Worm (Caenorhabditis elegans) whole organism, young adult: Measurements from ENCODE around the gene brc-2.

Experiments
- B0035.1 ChIP-seq: sonication (generic microtip); optimal IDR thresholded peaks from 2 replicates; lab custom pipeline; 2016; ENCODE audit warnings: missing genetic modification characterization, mild to moderate bottlenecking, missing compliant biosample characterization, missing genotype, missing genetic modification reagents
- C06A6.2 ChIP-seq: fragments of 200-800 bp; sonication (Bioruptor generic); conservative IDR thresholded peaks from 2 replicates; pipeline ENCODE4 v1.3.6; 2022; ENCODE audit warnings: missing genetic modification characterization, missing compliant biosample characterization
- C17E4.6 ChIP-seq: fragments of 200-800 bp; sonication (Bioruptor generic); IDR thresholded peaks from 2 replicates; pipeline ENCODE4 v1.3.6; 2022; ENCODE audit warnings: missing genetic modification reagents, missing genetic modification characterization, missing compliant biosample characterization
- D2030.7 ChIP-seq: fragments of 200-800 bp; sonication (Bioruptor generic); IDR thresholded peaks from 2 replicates; pipeline ENCODE4 v1.3.6; 2022; ENCODE audit warnings: missing genetic modification reagents, missing genetic modification characterization, missing compliant biosample characterization
- F10E7.11 ChIP-seq: sonication (generic microtip); optimal IDR thresholded peaks from 2 replicates; lab custom pipeline; 2017; ENCODE audit warnings: mild to moderate bottlenecking, missing genetic modification characterization, moderate library complexity, missing compliant biosample characterization
- F37B4.10 ChIP-seq: fragments of 200-800 bp; sonication (Bioruptor generic); IDR thresholded peaks from 2 replicates; pipeline ENCODE4 v1.3.6; 2022; ENCODE audit warnings: missing genetic modification characterization, missing compliant biosample characterization
- F49E8.2 ChIP-seq: sonication (generic microtip); optimal IDR thresholded peaks from 3 replicates; lab custom pipeline; 2017; ENCODE audit warnings: missing genetic modification characterization, mild to moderate bottlenecking, missing compliant biosample characterization, antibody characterized with exemption, moderate library complexity; ENCODE audit not compliant: insufficient read depth
- F57A8.1 ChIP-seq: fragments of 200-800 bp; sonication (Bioruptor generic); optimal IDR thresholded peaks from 2 replicates; lab custom pipeline; 2018; ENCODE audit warnings: mild to moderate bottlenecking, missing genetic modification characterization, moderate library complexity, missing compliant biosample characterization
- K12H6.12 ChIP-seq: fragments of 200-800 bp; sonication (Bioruptor generic); optimal IDR thresholded peaks from 2 replicates; lab custom pipeline; 2018; ENCODE audit warnings: mild to moderate bottlenecking, missing genetic modification characterization, missing compliant biosample characterization
- Y53F4B.3 ChIP-seq: fragments of 200-800 bp; sonication (Bioruptor generic); IDR thresholded peaks from 2 replicates; pipeline ENCODE4 v1.3.6; 2022; ENCODE audit warnings: missing genetic modification reagents, missing genetic modification characterization, missing compliant biosample characterization
- Y67H2A.10 ChIP-seq: fragments of 200-800 bp; sonication (Bioruptor generic); conservative IDR thresholded peaks from 2 replicates; pipeline ENCODE4 v1.3.6; 2022; ENCODE audit warnings: missing genetic modification reagents, missing genetic modification characterization, missing compliant biosample characterization
- Y95B8A.8 ChIP-seq: fragments of 200-800 bp; sonication (Bioruptor generic); IDR thresholded peaks from 2 replicates; pipeline ENCODE4 v1.3.6; 2022; ENCODE audit warnings: missing genetic modification reagents, missing genetic modification characterization, missing compliant biosample characterization
- ZK185.1 ChIP-seq: sonication (generic microtip); optimal IDR thresholded peaks from 2 replicates; lab custom pipeline; 2016; ENCODE audit warnings: mild to moderate bottlenecking, missing genetic modification characterization, missing compliant biosample characterization; ENCODE audit not compliant: poor library complexity, severe bottlenecking
- ama-1 ChIP-seq, 3 experiments: fragments of 150-350 bp in 1 of 3; sonication (generic microtip) in 2 of 3; optimal IDR thresholded peaks; 2 replicates each; lab custom pipeline; 2014 to 2018; ENCODE audit warnings: missing biosample characterization in 2 of 3, missing genetic modification characterization in 2 of 3, missing genetic modification reagents in 2 of 3
- atf-7 ChIP-seq: sonication (generic microtip); optimal IDR thresholded peaks from 2 replicates; lab custom pipeline; 2017; ENCODE audit warnings: mild to moderate bottlenecking, missing genetic modification characterization, missing compliant biosample characterization
- bed-1 ChIP-seq: fragments of 200-800 bp; sonication (Bioruptor generic); IDR thresholded peaks from 2 replicates; pipeline ENCODE4 v1.3.6; 2022; ENCODE audit warnings: missing genetic modification reagents, missing genetic modification characterization, missing compliant biosample characterization
- bed-2 ChIP-seq: fragments of 200-800 bp; sonication (Bioruptor generic); IDR thresholded peaks from 2 replicates; pipeline ENCODE4 v1.3.6; 2022; ENCODE audit warnings: missing genetic modification reagents, missing genetic modification characterization, missing compliant biosample characterization
- cebp-1 ChIP-seq, 2 experiments: fragments of 200-800 bp in 1 of 2; sonication (Bioruptor generic) in 1 of 2; sonication (generic microtip) in 1 of 2; IDR thresholded peaks in 1 of 2; optimal IDR thresholded peaks in 1 of 2; 2 replicates each; pipeline versions ENCODE4 v1.3.6 to Lab custom; 2017 to 2022; ENCODE audit warnings: missing compliant biosample characterization in 2 of 2, missing genetic modification characterization in 2 of 2, mild to moderate bottlenecking in 1 of 2, missing genetic modification reagents in 1 of 2, moderate library complexity in 1 of 2
- cebp-2 ChIP-seq: fragments of 200-800 bp; sonication (Bioruptor generic); IDR thresholded peaks from 2 replicates; pipeline ENCODE4 v1.3.6; 2022; ENCODE audit warnings: missing genetic modification characterization, missing compliant biosample characterization
- ceh-40 ChIP-seq: fragments of 200-800 bp; sonication (Bioruptor generic); IDR thresholded peaks from 2 replicates; pipeline ENCODE4 v1.3.6; 2022; ENCODE audit warnings: missing genetic modification characterization, missing compliant biosample characterization
- dpff-1 ChIP-seq: sonication (generic microtip); optimal IDR thresholded peaks from 2 replicates; lab custom pipeline; 2017; ENCODE audit warnings: mild to moderate bottlenecking, missing genetic modification characterization, missing compliant biosample characterization
- egl-44 ChIP-seq: fragments of 200-800 bp; sonication (Bioruptor generic); IDR thresholded peaks from 2 replicates; pipeline ENCODE4 v1.3.6; 2022; ENCODE audit warnings: missing genetic modification reagents, missing genetic modification characterization, missing compliant biosample characterization
- ets-4 ChIP-seq: fragments of 200-800 bp; sonication (Bioruptor generic); optimal IDR thresholded peaks from 2 replicates; lab custom pipeline; 2018; ENCODE audit warnings: mild to moderate bottlenecking, missing genetic modification characterization, missing compliant biosample characterization
- fkh-3 ChIP-seq: sonication (generic microtip); optimal IDR thresholded peaks from 2 replicates; lab custom pipeline; 2016; ENCODE audit warnings: mild to moderate bottlenecking, missing genetic modification characterization, missing compliant biosample characterization
- let-526 ChIP-seq: fragments of 200-800 bp; sonication (Bioruptor generic); IDR thresholded peaks from 2 replicates; pipeline ENCODE4 v1.3.6; 2022; ENCODE audit warnings: missing genetic modification reagents, missing genetic modification characterization, missing compliant biosample characterization
- lin-26 ChIP-seq: fragments of 200-800 bp; sonication (Bioruptor generic); IDR thresholded peaks from 2 replicates; pipeline ENCODE4 v1.3.6; 2022; ENCODE audit warnings: missing genetic modification reagents, missing genetic modification characterization, missing compliant biosample characterization
- lin-40 ChIP-seq: sonication (generic microtip); optimal IDR thresholded peaks from 2 replicates; lab custom pipeline; 2016; ENCODE audit warnings: missing genetic modification characterization, mild to moderate bottlenecking, missing compliant biosample characterization, missing genotype, missing genetic modification reagents
- lsl-1 ChIP-seq: fragments of 200-800 bp; sonication (Bioruptor generic); optimal IDR thresholded peaks from 2 replicates; lab custom pipeline; 2018; ENCODE audit warnings: mild to moderate bottlenecking, missing genetic modification characterization, moderate library complexity, missing compliant biosample characterization
- madf-10 ChIP-seq: sonication (generic microtip); optimal IDR thresholded peaks from 2 replicates; lab custom pipeline; 2016; ENCODE audit warnings: mild to moderate bottlenecking, missing genetic modification characterization, missing compliant biosample characterization
- nfya-1 ChIP-seq: sonication (generic microtip); optimal IDR thresholded peaks from 2 replicates; lab custom pipeline; 2017; ENCODE audit warnings: antibody characterized with exemption, missing compliant biosample characterization, missing genetic modification characterization, borderline replicate concordance; ENCODE audit not compliant: insufficient read depth
- nhr-27 ChIP-seq: fragments of 200-800 bp; sonication (Bioruptor generic); optimal IDR thresholded peaks from 2 replicates; lab custom pipeline; 2018; ENCODE audit warnings: mild to moderate bottlenecking, missing genetic modification characterization, moderate library complexity, missing compliant biosample characterization
- nhr-80 ChIP-seq: sonication (generic microtip); optimal IDR thresholded peaks from 2 replicates; lab custom pipeline; 2016; ENCODE audit warnings: missing genetic modification characterization, missing compliant biosample characterization
- nhr-90 ChIP-seq: sonication (generic microtip); optimal IDR thresholded peaks from 2 replicates; lab custom pipeline; 2016; ENCODE audit warnings: missing genotype, mild to moderate bottlenecking, missing genetic modification characterization, missing compliant biosample characterization
- pbrm-1 ChIP-seq: fragments of 200-800 bp; sonication (Bioruptor generic); IDR thresholded peaks from 2 replicates; pipeline ENCODE4 v1.3.6; 2022; ENCODE audit warnings: missing genetic modification reagents, missing genetic modification characterization, missing compliant biosample characterization
- pha-4 ChIP-seq: fragments of 150-350 bp; sonication (generic microtip); optimal IDR thresholded peaks from 2 replicates; lab custom pipeline; 2014; ENCODE audit warnings: missing biosample characterization, missing genetic modification reagents, missing genetic modification characterization
- repo-1 ChIP-seq: sonication (generic microtip); optimal IDR thresholded peaks from 2 replicates; lab custom pipeline; 2017; ENCODE audit warnings: mild to moderate bottlenecking, missing genetic modification characterization, missing compliant biosample characterization
- rpc-1 ChIP-seq, 2 experiments: fragments of 150-350 bp in 1 of 2; sonication (generic microtip) in 1 of 2; optimal IDR thresholded peaks; 2 replicates each; lab custom pipeline; 2014 to 2018; ENCODE audit warnings: missing biosample characterization in 1 of 2, missing genetic modification characterization in 1 of 2, missing genetic modification reagents in 1 of 2, missing genotype in 1 of 2
- snpc-3.4 ChIP-seq: sonication (generic microtip); optimal IDR thresholded peaks from 2 replicates; lab custom pipeline; 2017; ENCODE audit warnings: missing genetic modification characterization, mild to moderate bottlenecking, missing compliant biosample characterization, antibody characterized with exemption, moderate library complexity, missing genotype, missing genetic modification reagents
- somi-1 ChIP-seq: fragments of 200-800 bp; sonication (Bioruptor generic); optimal IDR thresholded peaks from 2 replicates; lab custom pipeline; 2018; ENCODE audit warnings: mild to moderate bottlenecking, missing genetic modification characterization, missing compliant biosample characterization
- sptf-2 ChIP-seq: fragments of 200-800 bp; sonication (Bioruptor generic); optimal IDR thresholded peaks from 2 replicates; lab custom pipeline; 2018; ENCODE audit warnings: mild to moderate bottlenecking, missing genetic modification characterization, missing compliant biosample characterization
- xnd-1 ChIP-seq: sonication (generic microtip); optimal IDR thresholded peaks from 2 replicates; lab custom pipeline; 2016; ENCODE audit warnings: missing genotype, missing genetic modification reagents, missing genetic modification characterization, missing compliant biosample characterization
- ztf-25 ChIP-seq: fragments of 200-800 bp; sonication (Bioruptor generic); IDR thresholded peaks from 2 replicates; pipeline ENCODE4 v1.3.6; 2022; ENCODE audit warnings: missing genetic modification reagents, missing genetic modification characterization, missing compliant biosample characterization
- ztf-6 ChIP-seq: fragments of 200-800 bp; sonication (Bioruptor generic); IDR thresholded peaks from 2 replicates; pipeline ENCODE4 v1.3.6; 2022; ENCODE audit warnings: missing genetic modification reagents, missing genetic modification characterization, missing compliant biosample characterization

brc-2 gene

DNA sequence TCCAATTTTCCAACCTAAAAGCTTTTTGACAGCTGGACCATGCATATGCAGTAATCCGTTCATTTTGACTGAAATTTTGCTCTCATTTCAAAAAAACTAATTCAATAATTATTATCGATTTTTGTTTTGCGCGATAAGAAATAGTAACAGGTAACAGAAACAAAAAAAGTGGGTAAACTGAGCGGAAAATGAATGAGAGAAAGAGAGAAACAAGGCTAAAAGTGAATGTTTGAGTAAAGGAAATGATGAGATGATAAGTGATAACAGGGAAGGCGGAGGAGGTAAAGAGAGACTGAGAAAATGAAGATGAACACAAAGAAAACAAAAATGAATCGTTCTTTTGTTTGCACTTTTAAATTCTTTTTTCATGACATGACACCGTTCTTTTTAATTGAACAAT is 39.0 kb downstream of the brc-2 start, which contains the start of gene sma-3:
Gene sma-3 (minus strand): TSS at position 68 of the 400 bp plus-strand sequence.
- TF ChIP-seq F37B4.10 (GFP tag; lab: Robert Waterston, UW): no peak
- no peak for TF ChIP-seq C06A6.2 (GFP tag; lab: Robert Waterston, UW)
- TF ChIP-seq ztf-25 (GFP tag; lab: Robert Waterston, UW): no peak
- peak; percentile 72 for TF ChIP-seq nhr-80 (tag; lab: Kevin White, UChicago)
- no peak for TF ChIP-seq nhr-27 (tag; lab: Kevin White, UChicago)
- TF ChIP-seq sptf-2: no peak
- TF ChIP-seq ztf-6 (GFP tag; lab: Robert Waterston, UW): no peak

- TF ChIP-seq rpc-1 (optimal IDR thresholded peaks at IDR 0.05; lab: Kevin White, UChicago) (no peak), rpc-1 (tag; optimal IDR thresholded peaks at IDR 0.05; lab: Kevin White, UChicago) (no peak), repo-1 (tag; lab: Kevin White, UChicago) (no peak), ets-4 (GFP tag; lab: Kevin White, UChicago) (no peak), cebp-1 (GFP tag; IDR thresholded peaks at IDR 0.05; lab: Robert Waterston, UW) (no peak), cebp-1 (tag; optimal IDR thresholded peaks at IDR 0.05; lab: Kevin White, UChicago) (no peak), F49E8.2 (no peak), F10E7.11 (no peak), let-526 (GFP tag; lab: Robert Waterston, UW) (no peak), F57A8.1 (GFP tag; lab: Kevin White, UChicago) (no peak), K12H6.12 (tag; lab: Kevin White, UChicago) (no peak), nhr-90 (tag; lab: Kevin White, UChicago) (no peak), Y67H2A.10 (GFP tag; lab: Robert Waterston, UW) (no peak), fkh-3 (tag; lab: Kevin White, UChicago) (no peak)
- TF ChIP-seq, all 124 proteins: peak for 0
Observed at ce11 chrIII:6859482-6859881, 43.4 kb downstream of the brc-2 start, which contains the start of gene clec-158. Gene clec-158, minus strand, starts transcription at chrIII:6859582.

ce11 chrIII:6857390-6857848 is 45.5 kb downstream of the brc-2 start:
- TF ChIP-seq pha-4: peak; percentile 86
- TF ChIP-seq atf-7 (tag; lab: Kevin White, UChicago): peak; percentile 21
- no peak for TF ChIP-seq D2030.7 (GFP tag; lab: Robert Waterston, UW)
- no peak for TF ChIP-seq ama-1 (optimal IDR thresholded peaks at IDR 0.05; lab: Kevin White, UChicago)
- TF ChIP-seq ama-1 (GFP tag; optimal IDR thresholded peaks at IDR 0.05; lab: Kevin White, UChicago): no peak
- TF ChIP-seq nfya-1 (tag; lab: Kevin White, UChicago): no peak
- TF ChIP-seq lin-40 (tag; lab: Kevin White, UChicago): peak; percentile 25
- no peak for TF ChIP-seq madf-10 (tag; lab: Kevin White, UChicago)
- no peak for TF ChIP-seq ZK185.1
- TF ChIP-seq let-526 (GFP tag; lab: Robert Waterston, UW): no peak
- peak; percentile 94 for TF ChIP-seq nhr-80 (tag; lab: Kevin White, UChicago)
- TF ChIP-seq ceh-40 (GFP tag; lab: Robert Waterston, UW): no peak
- no peak for TF ChIP-seq bed-1
- TF ChIP-seq Y95B8A.8 (GFP tag; lab: Robert Waterston, UW): no peak
- TF ChIP-seq pbrm-1 (GFP tag; lab: Robert Waterston, UW): no peak
- TF ChIP-seq F49E8.2: no peak
- TF ChIP-seq C17E4.6 (GFP tag; lab: Robert Waterston, UW): no peak
- no peak for TF ChIP-seq ztf-6 (GFP tag; lab: Robert Waterston, UW)
- TF ChIP-seq somi-1 (GFP tag; lab: Kevin White, UChicago): no peak
- TF ChIP-seq snpc-3.4: no peak
- no peak for TF ChIP-seq dpff-1
- no peak for TF ChIP-seq lin-26
- peak; percentile 53; the same call in 1 of the 2 replicates for TF ChIP-seq cebp-1 (GFP tag; IDR thresholded peaks at IDR 0.05; lab: Robert Waterston, UW)
- TF ChIP-seq cebp-1 (tag; optimal IDR thresholded peaks at IDR 0.05; lab: Kevin White, UChicago): peak; percentile 80
- TF ChIP-seq B0035.1 (tag; lab: Kevin White, UChicago): no peak
- no peak for TF ChIP-seq xnd-1 (tag; lab: Kevin White, UChicago)
- no peak for TF ChIP-seq bed-2 (GFP tag; lab: Robert Waterston, UW)
- TF ChIP-seq egl-44 (GFP tag; lab: Robert Waterston, UW): no peak
- no peak for TF ChIP-seq cebp-2 (GFP tag; lab: Robert Waterston, UW)
- no peak for TF ChIP-seq repo-1 (tag; lab: Kevin White, UChicago)
- no peak for TF ChIP-seq lsl-1
- no peak for TF ChIP-seq Y53F4B.3 (GFP tag; lab: Robert Waterston, UW)
